Fruit fly (Drosophila melanogaster) whole organism, embryonic: ENCODE measurements around the gene sp3.

Source experiments
- Atf3 ChIP-seq: fragments of 200-800 bp; sonication (Bioruptor generic); optimal IDR thresholded peaks from 3 replicates; lab custom pipeline; 2016; ENCODE audit warnings: missing biosample characterization, missing genetic modification characterization
- B-H2 ChIP-seq: fragments of 200-800 bp; sonication (Bioruptor generic); optimal IDR thresholded peaks from 2 replicates; lab custom pipeline; 2018; ENCODE audit warnings: missing biosample characterization, mild to moderate bottlenecking, missing genetic modification characterization
- BEAF-32 ChIP-seq: fragments of 200-800 bp; sonication (Bioruptor generic); optimal IDR thresholded peaks from 3 replicates; lab custom pipeline; 2017; ENCODE audit warnings: missing biosample characterization, missing genetic modification characterization, mild to moderate bottlenecking, moderate library complexity, missing genetic modification reagents
- CG10147 ChIP-seq: fragments of 200-800 bp; sonication (Bioruptor generic); optimal IDR thresholded peaks from 2 replicates; lab custom pipeline; 2019; ENCODE audit warnings: missing biosample characterization, mild to moderate bottlenecking, missing genetic modification characterization, moderate library complexity
- CG10321 ChIP-seq: fragments of 200-800 bp; sonication (Bioruptor generic); IDR thresholded peaks from 2 replicates; pipeline ENCODE4 v1.3.6; 2022; ENCODE audit warnings: missing biosample characterization, missing genetic modification characterization
- CG12659 ChIP-seq: fragments of 200-800 bp; sonication (Bioruptor generic); optimal IDR thresholded peaks from 3 replicates; lab custom pipeline; 2017; ENCODE audit warnings: mild to moderate bottlenecking, missing biosample characterization, missing genetic modification reagents, missing genetic modification characterization
- CG12942 ChIP-seq: fragments of 200-800 bp; sonication (Bioruptor generic); optimal IDR thresholded peaks from 3 replicates; lab custom pipeline; 2016; ENCODE audit warnings: missing biosample characterization, missing genetic modification characterization
- CG16813 ChIP-seq: fragments of 200-800 bp; sonication (Bioruptor generic); IDR thresholded peaks from 3 replicates; pipeline ENCODE4 v1.3.6; 2022; ENCODE audit warnings: missing biosample characterization, missing genetic modification characterization; ENCODE audit not compliant: partially characterized antibody
- CG2116 ChIP-seq: fragments of 200-800 bp; sonication (Bioruptor generic); optimal IDR thresholded peaks from 3 replicates; lab custom pipeline; 2018; ENCODE audit warnings: missing biosample characterization, mild to moderate bottlenecking, missing genetic modification characterization
- CG31365 ChIP-seq: fragments of 200-800 bp; sonication (Bioruptor generic); optimal IDR thresholded peaks from 2 replicates; lab custom pipeline; 2018; ENCODE audit warnings: missing biosample characterization, mild to moderate bottlenecking, missing genetic modification characterization
- CG32772 ChIP-seq: fragments of 200-800 bp; sonication (Bioruptor generic); IDR thresholded peaks from 2 replicates; pipeline ENCODE4 v1.3.6; 2022; ENCODE audit warnings: missing biosample characterization, missing genetic modification characterization
- CG3281 ChIP-seq: fragments of 200-800 bp; sonication (Bioruptor generic); optimal IDR thresholded peaks from 3 replicates; lab custom pipeline; 2017; ENCODE audit warnings: missing biosample characterization, mild to moderate bottlenecking, missing genetic modification characterization
- CG3995 ChIP-seq: fragments of 200-800 bp; sonication (Bioruptor generic); optimal IDR thresholded peaks from 3 replicates; lab custom pipeline; 2016; ENCODE audit warnings: missing biosample characterization, missing genetic modification characterization
- CG4360 ChIP-seq: fragments of 200-800 bp; sonication (Bioruptor generic); IDR thresholded peaks from 2 replicates; pipeline ENCODE4 v1.3.6; 2022; ENCODE audit warnings: missing biosample characterization, missing genetic modification characterization
- CG4617 ChIP-seq: fragments of 200-800 bp; sonication (Bioruptor generic); optimal IDR thresholded peaks from 3 replicates; lab custom pipeline; 2016; ENCODE audit warnings: missing biosample characterization, missing genetic modification characterization, borderline replicate concordance
- CG4820 ChIP-seq: fragments of 200-800 bp; sonication (Bioruptor generic); optimal IDR thresholded peaks from 3 replicates; lab custom pipeline; 2016; ENCODE audit warnings: missing biosample characterization, missing genetic modification characterization
- CG6254 ChIP-seq: fragments of 200-800 bp; sonication (Bioruptor generic); optimal IDR thresholded peaks from 3 replicates; lab custom pipeline; 2017; ENCODE audit warnings: mild to moderate bottlenecking, missing biosample characterization, missing genetic modification reagents, missing genetic modification characterization
- CG7372 ChIP-seq: fragments of 200-800 bp; sonication (Bioruptor generic); IDR thresholded peaks from 2 replicates; pipeline ENCODE4 v1.3.6; 2022; ENCODE audit warnings: missing biosample characterization, missing genetic modification characterization
- CG8281 ChIP-seq: fragments of 200-800 bp; sonication (Bioruptor generic); optimal IDR thresholded peaks from 2 replicates; lab custom pipeline; 2018; ENCODE audit warnings: missing biosample characterization, mild to moderate bottlenecking, missing genetic modification characterization, moderate library complexity
- CG8388 ChIP-seq: fragments of 200-800 bp; sonication (Bioruptor generic); optimal IDR thresholded peaks from 2 replicates; lab custom pipeline; 2019; ENCODE audit warnings: missing biosample characterization, mild to moderate bottlenecking, missing genetic modification characterization, moderate library complexity
- D19B ChIP-seq: fragments of 200-800 bp; sonication (Bioruptor generic); optimal IDR thresholded peaks from 2 replicates; lab custom pipeline; 2017; ENCODE audit warnings: missing biosample characterization, mild to moderate bottlenecking, missing genetic modification characterization
- Dip3 ChIP-seq: fragments of 200-800 bp; sonication (Bioruptor generic); optimal IDR thresholded peaks from 3 replicates; lab custom pipeline; 2016; ENCODE audit warnings: missing biosample characterization, missing genetic modification characterization
- Fer3 ChIP-seq: fragments of 200-800 bp; sonication (Bioruptor generic); optimal IDR thresholded peaks from 2 replicates; lab custom pipeline; 2018; ENCODE audit warnings: missing biosample characterization, mild to moderate bottlenecking, missing genetic modification characterization, moderate library complexity
- Hr51 ChIP-seq, 2 experiments: fragments of 200-800 bp; sonication (Bioruptor generic); optimal IDR thresholded peaks; 2 replicates in 1 of 2; 3 replicates in 1 of 2; lab custom pipeline; 2016 to 2018; ENCODE audit warnings: missing biosample characterization in 2 of 2, missing genetic modification characterization in 2 of 2, mild to moderate bottlenecking in 1 of 2, moderate library complexity in 1 of 2
- Med ChIP-seq: fragments of 200-800 bp; sonication (Bioruptor generic); peaks from one replicate; lab custom pipeline; 2016; ENCODE audit warnings: missing biosample characterization, missing genetic modification characterization, mild to moderate bottlenecking, inconsistent platforms, moderate library complexity
- Ptx1 ChIP-seq: fragments of 200-800 bp; sonication (Bioruptor generic); IDR thresholded peaks from 2 replicates; pipeline ENCODE4 v1.3.6; 2022; ENCODE audit warnings: missing biosample characterization, missing genetic modification characterization
- Ravus ChIP-seq: fragments of 200-800 bp; sonication (Bioruptor generic); IDR thresholded peaks from 2 replicates; pipeline ENCODE4 v1.3.6; 2022; ENCODE audit warnings: missing biosample characterization, missing genetic modification characterization
- Side ChIP-seq: fragments of 200-800 bp; sonication (Bioruptor generic); optimal IDR thresholded peaks from 2 replicates; lab custom pipeline; 2016; ENCODE audit warnings: missing biosample characterization, missing genetic modification characterization
- Sox100B ChIP-seq: fragments of 200-800 bp; sonication (Bioruptor generic); optimal IDR thresholded peaks from 3 replicates; lab custom pipeline; 2018; ENCODE audit warnings: missing biosample characterization, mild to moderate bottlenecking, missing genetic modification characterization
- Vsx1 ChIP-seq: fragments of 200-800 bp; sonication (Bioruptor generic); optimal IDR thresholded peaks from 2 replicates; lab custom pipeline; 2017; ENCODE audit warnings: missing biosample characterization, mild to moderate bottlenecking, missing genetic modification characterization, missing genetic modification reagents
- ac ChIP-seq: fragments of 200-800 bp; sonication (Bioruptor generic); optimal IDR thresholded peaks from 3 replicates; lab custom pipeline; 2017; ENCODE audit warnings: missing biosample characterization, mild to moderate bottlenecking, missing genetic modification characterization
- ase ChIP-seq: fragments of 200-800 bp; sonication (Bioruptor generic); IDR thresholded peaks from 3 replicates; pipeline ENCODE4 v1.3.6; 2022; ENCODE audit warnings: missing biosample characterization, missing genetic modification characterization
- bowl ChIP-seq: fragments of 200-800 bp; sonication (Bioruptor generic); IDR thresholded peaks from 2 replicates; pipeline ENCODE4 v1.3.6; 2022; ENCODE audit warnings: missing biosample characterization, missing genetic modification characterization
- cad ChIP-seq: fragments of >200 bp; optimal IDR thresholded peaks from 2 replicates; lab custom pipeline; 2017; ENCODE audit warnings: missing biosample characterization, missing genetic modification characterization
- corto ChIP-seq: fragments of 200-800 bp; sonication (Bioruptor generic); optimal IDR thresholded peaks from 2 replicates; lab custom pipeline; 2016; ENCODE audit warnings: missing biosample characterization, mild to moderate bottlenecking, missing genetic modification characterization, moderate library complexity
- exex ChIP-seq: fragments of 200-800 bp; sonication (Bioruptor generic); optimal IDR thresholded peaks from 4 replicates; lab custom pipeline; 2018; ENCODE audit warnings: missing biosample characterization, mild to moderate bottlenecking, missing genetic modification characterization, moderate library complexity
- gsb-n ChIP-seq: fragments of 200-800 bp; sonication (Bioruptor generic); optimal IDR thresholded peaks from 3 replicates; lab custom pipeline; 2018; ENCODE audit warnings: missing biosample characterization, mild to moderate bottlenecking, missing genetic modification characterization
- nerfin-1 ChIP-seq: fragments of 200-800 bp; sonication (Bioruptor generic); optimal IDR thresholded peaks from 3 replicates; lab custom pipeline; 2019; ENCODE audit warnings: missing biosample characterization, mild to moderate bottlenecking, missing genetic modification characterization, moderate library complexity
- phol ChIP-seq: fragments of 200-800 bp; sonication (Bioruptor generic); optimal IDR thresholded peaks from 3 replicates; lab custom pipeline; 2018; ENCODE audit warnings: missing biosample characterization, mild to moderate bottlenecking, missing genetic modification characterization, moderate library complexity
- pzg ChIP-seq: fragments of 200-800 bp; sonication (Bioruptor generic); optimal IDR thresholded peaks from 3 replicates; lab custom pipeline; 2018; ENCODE audit warnings: missing biosample characterization, mild to moderate bottlenecking, missing genetic modification characterization, moderate library complexity
- rib ChIP-seq: fragments of 200-800 bp; sonication (Bioruptor generic); IDR thresholded peaks from 2 replicates; pipeline ENCODE4 v1.3.6; 2022; ENCODE audit warnings: missing biosample characterization, missing genetic modification characterization
- sens-2 ChIP-seq: fragments of 200-800 bp; sonication (Bioruptor generic); IDR thresholded peaks from 2 replicates; pipeline ENCODE4 v1.3.6; 2022; ENCODE audit warnings: missing biosample characterization, missing genetic modification characterization
- ssp ChIP-seq: fragments of 200-800 bp; sonication (Bioruptor generic); IDR thresholded peaks from 2 replicates; pipeline ENCODE4 v1.3.6; 2022; ENCODE audit warnings: missing biosample characterization, missing genetic modification characterization
- stwl ChIP-seq: fragments of 200-800 bp; sonication (Bioruptor generic); optimal IDR thresholded peaks from 3 replicates; lab custom pipeline; 2018; ENCODE audit warnings: missing biosample characterization, mild to moderate bottlenecking, missing genetic modification characterization, moderate library complexity
- tna ChIP-seq: fragments of 200-800 bp; sonication (Bioruptor generic); IDR thresholded peaks from 2 replicates; pipeline ENCODE4 v1.3.6; 2022; ENCODE audit warnings: missing biosample characterization, missing genetic modification characterization; ENCODE audit not compliant: partially characterized antibody
- usp ChIP-seq: fragments of >200 bp; optimal IDR thresholded peaks from 2 replicates; lab custom pipeline; 2017; ENCODE audit warnings: missing biosample characterization, missing genetic modification characterization
- vfl ChIP-seq: fragments of 200-800 bp; sonication (Bioruptor generic); optimal IDR thresholded peaks from 2 replicates; lab custom pipeline; 2016; ENCODE audit warnings: missing biosample characterization, missing genetic modification characterization
- wor ChIP-seq: fragments of 200-800 bp; sonication (Bioruptor generic); IDR thresholded peaks from 2 replicates; pipeline ENCODE4 v1.3.6; 2022; ENCODE audit warnings: missing biosample characterization, missing genetic modification characterization
- zf30C ChIP-seq: fragments of 200-800 bp; sonication (Bioruptor generic); optimal IDR thresholded peaks from 3 replicates; lab custom pipeline; 2018; ENCODE audit warnings: missing biosample characterization, mild to moderate bottlenecking, missing genetic modification characterization

The sp3 gene

DNA sequence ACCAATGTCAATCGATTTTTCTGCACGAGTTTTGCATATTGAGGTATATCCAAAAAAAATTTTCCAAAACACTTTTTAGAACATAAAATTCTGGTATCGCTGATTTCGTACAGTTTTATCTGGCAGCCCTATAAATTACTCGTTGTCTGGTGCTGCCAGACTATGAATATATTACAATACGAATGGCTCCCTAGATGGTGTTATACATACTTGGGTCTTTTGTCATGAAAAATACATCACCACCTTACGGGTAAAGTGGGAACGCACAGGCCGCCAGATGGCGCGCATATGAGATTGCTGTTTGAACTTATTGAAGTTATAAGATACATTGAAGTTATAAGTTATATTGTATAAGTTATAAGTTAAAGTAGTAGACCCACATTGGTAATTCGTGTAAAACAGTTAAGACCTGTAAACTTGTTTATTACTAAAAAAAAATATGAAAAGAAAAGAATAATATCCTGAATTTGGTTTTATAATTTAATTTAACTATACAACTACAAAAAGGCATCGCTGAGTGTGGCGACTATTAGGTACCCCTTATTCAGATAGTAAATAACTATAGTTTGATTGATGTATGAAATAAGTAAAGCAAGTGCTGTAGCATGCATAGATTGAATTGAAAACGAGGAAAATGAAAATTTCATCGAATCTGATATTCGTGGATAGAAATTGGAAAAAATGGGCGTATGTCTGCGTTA is 32.9 kb upstream of the sp3 start (continued):
- TF ChIP-seq CG16813, result peak; percentile 43; the same call in 1 of the 3 replicates
- no peak for TF ChIP-seq D19B (GFP tag; lab: Kevin White, UChicago)
- no peak for TF ChIP-seq Ravus
- TF ChIP-seq CG4617 (GFP tag; lab: Kevin White, UChicago), result peak; percentile 47
- peak; percentile 7; the same call in 1 of the 2 replicates for TF ChIP-seq CG7372 (GFP tag; lab: Robert Waterston, UW)
- TF ChIP-seq CG3995, result no peak
- no peak for TF ChIP-seq nerfin-1 (tag; lab: Kevin White, UChicago)
- TF ChIP-seq B-H2, result peak; percentile 53
- no peak for TF ChIP-seq vfl
- peak; percentile 77 for TF ChIP-seq ase (GFP tag; lab: Robert Waterston, UW)
- peak; percentile 25; the same call in 1 of the 2 replicates for TF ChIP-seq sens-2 (GFP tag; lab: Robert Waterston, UW)
- no peak for TF ChIP-seq corto (GFP tag; lab: Kevin White, UChicago)
- TF ChIP-seq exex (tag; lab: Kevin White, UChicago), result no peak
- TF ChIP-seq Vsx1, result no peak
- TF ChIP-seq bowl (GFP tag; lab: Robert Waterston, UW), result no peak
- no peak for TF ChIP-seq cad (GFP tag; lab: Kevin White, UChicago)
- peak; percentile 94 for TF ChIP-seq Med (GFP tag; lab: Kevin White, UChicago)
- TF ChIP-seq CG4820 (GFP tag; lab: Kevin White, UChicago), result peak; percentile 28
- no peak for TF ChIP-seq CG6254
- no peak for TF ChIP-seq CG3281
- peak; percentile 20 for TF ChIP-seq Side (GFP tag; lab: Kevin White, UChicago)
- no peak for TF ChIP-seq rib (GFP tag; lab: Robert Waterston, UW)
- TF ChIP-seq gsb-n (tag; lab: Kevin White, UChicago), result no peak
- TF ChIP-seq CG10147 (GFP tag; lab: Kevin White, UChicago), result no peak
- peak; percentile 30 for TF ChIP-seq BEAF-32 (GFP tag; lab: Kevin White, UChicago)
- peak; percentile 59 for TF ChIP-seq CG12659 (GFP tag; lab: Kevin White, UChicago)
- TF ChIP-seq wor (GFP tag; lab: Robert Waterston, UW), result no peak
- peak; percentile 42; the same call in 1 of the 2 replicates for TF ChIP-seq ssp
- peak; percentile 57 for TF ChIP-seq CG31365 (tag; lab: Kevin White, UChicago)
- peak; percentile 47 for TF ChIP-seq Fer3 (tag; lab: Kevin White, UChicago)
- TF ChIP-seq tna, result peak; percentile 24; the same call in 1 of the 2 replicates
- TF ChIP-seq Ptx1, result peak; percentile 77
- no peak for TF ChIP-seq CG8281 (tag; lab: Kevin White, UChicago)
- TF ChIP-seq CG2116 (GFP tag; lab: Kevin White, UChicago), result peak; percentile 66
- no peak for TF ChIP-seq zf30C (GFP tag; lab: Kevin White, UChicago)
- TF ChIP-seq CG8388 (GFP tag; lab: Kevin White, UChicago), result no peak
- no peak for TF ChIP-seq Dip3 (GFP tag; lab: Kevin White, UChicago)
- peak; percentile 48 for TF ChIP-seq pzg (GFP tag; lab: Kevin White, UChicago)
- TF ChIP-seq usp, result no peak
- no peak for TF ChIP-seq Sox100B (GFP tag; lab: Kevin White, UChicago)
- no peak for TF ChIP-seq ac (GFP tag; lab: Kevin White, UChicago)
- TF ChIP-seq stwl (tag; lab: Kevin White, UChicago), result peak; percentile 86
- TF ChIP-seq CG32772 (GFP tag; lab: Robert Waterston, UW), result peak; percentile 65
- TF ChIP-seq CG10321 (GFP tag; lab: Robert Waterston, UW), result no peak
- TF ChIP-seq Hr51 (GFP tag; optimal IDR thresholded peaks at IDR 0.05; lab: Kevin White, UChicago), result peak in 1 of 2 experiments; percentile 34
- no peak for TF ChIP-seq CG4360
- TF ChIP-seq phol (tag; lab: Kevin White, UChicago), result peak; percentile 41
- TF ChIP-seq Atf3 (GFP tag; lab: Kevin White, UChicago), result peak; percentile 50
- peak; percentile 38 for TF ChIP-seq CG12942 (GFP tag; lab: Kevin White, UChicago)
